Fruit fly (Drosophila melanogaster) whole organism, embryonic: ENCODE results near the gene toe.

ENCODE experiments used
- CG2889 ChIP-seq: fragments of 200-800 bp; sonication (Bioruptor generic); IDR thresholded peaks from 3 replicates; pipeline ENCODE4 v1.3.6; 2022; ENCODE audit warnings: missing biosample characterization, missing genetic modification characterization
- Eip74EF ChIP-seq, 2 experiments: fragments of 200-800 bp in 1 of 2; fragments of >200 bp in 1 of 2; sonication (Bioruptor generic) in 1 of 2; optimal IDR thresholded peaks; 2 replicates each; lab custom pipeline; 2017 to 2019; ENCODE audit warnings: missing biosample characterization in 2 of 2, missing genetic modification characterization in 2 of 2, mild to moderate bottlenecking in 1 of 2, moderate library complexity in 1 of 2
- Optix ChIP-seq: fragments of 200-800 bp; sonication (Bioruptor generic); IDR thresholded peaks from 3 replicates; pipeline ENCODE4 v1.3.6; 2022; ENCODE audit warnings: missing biosample characterization, missing genetic modification characterization
- ranshi ChIP-seq: fragments of 200-800 bp; sonication (Bioruptor generic); IDR thresholded peaks from 2 replicates; pipeline ENCODE4 v1.3.6; 2022; ENCODE audit warnings: missing biosample characterization, missing genetic modification characterization
- tap ChIP-seq: fragments of 200-800 bp; optimal IDR thresholded peaks from 3 replicates; lab custom pipeline; 2019; ENCODE audit warnings: missing biosample characterization, mild to moderate bottlenecking, missing genetic modification characterization, moderate library complexity
- tin ChIP-seq: fragments of 200-800 bp; sonication (Bioruptor generic); optimal IDR thresholded peaks from 3 replicates; lab custom pipeline; 2016; ENCODE audit warnings: missing biosample characterization, missing genetic modification characterization

DNA sequence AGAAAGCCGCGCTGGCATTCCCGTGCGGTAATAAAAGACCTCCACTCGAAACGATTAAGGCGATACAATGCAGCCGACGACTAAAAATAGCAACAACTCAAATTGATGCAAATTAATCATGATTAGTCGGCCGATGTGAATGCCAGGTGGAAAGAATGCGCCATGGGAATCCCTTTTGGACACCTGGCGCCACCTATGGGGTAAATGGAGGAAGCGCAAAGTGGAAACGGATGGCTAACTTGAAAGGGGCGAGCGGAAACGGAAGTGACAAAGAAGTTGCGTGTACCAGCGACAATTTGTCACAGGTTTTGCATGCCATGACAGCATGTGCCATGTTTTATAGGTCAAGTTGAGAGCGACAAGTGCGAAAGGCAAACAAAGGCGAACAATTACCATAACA is 51.9 kb downstream of the toe start:
- TF ChIP-seq tap (tag; lab: Kevin White, UChicago) (no peak), Eip74EF (GFP tag; optimal IDR thresholded peaks at IDR 0.05; lab: Kevin White, UChicago) (no peak), CG2889 (GFP tag; lab: Robert Waterston, UW) (no peak), ranshi (GFP tag; lab: Robert Waterston, UW) (no peak), tin (GFP tag; lab: Kevin White, UChicago) (no peak), Optix (GFP tag; lab: Robert Waterston, UW) (no peak)
